Worm (Caenorhabditis elegans): ENCODE data around the gene nspc-10.

The nspc-10 gene

DNA sequence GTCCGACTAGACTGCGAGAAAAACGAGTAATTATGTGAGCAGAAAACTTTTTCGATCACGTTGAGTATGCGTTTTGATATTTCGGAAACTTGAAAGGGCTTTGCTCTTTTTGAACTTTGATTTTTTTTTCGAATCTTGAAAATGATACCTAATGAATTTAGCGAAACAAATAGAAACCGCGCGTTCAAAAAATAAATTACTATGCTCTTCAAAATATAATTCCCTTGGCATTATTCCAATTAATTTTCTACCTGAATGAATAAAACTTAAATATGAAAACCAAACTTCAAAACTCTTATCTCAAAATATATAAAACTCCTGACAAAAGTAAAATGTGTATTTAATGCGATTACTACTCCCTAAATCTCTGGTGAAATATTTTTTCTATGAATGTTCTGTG lies 28.1 kb upstream of the nspc-10 start, which contains the start of gene xtr-2:
xtr-2 (plus strand) TSS at position 301 of the 400 bp plus-strand sequence.
- TF ChIP-seq tab-1 (GFP tag; IDR thresholded peaks at IDR 0.05) (no peak), ref-1 (GFP tag; conservative IDR thresholded peaks at IDR 0.05) (no peak), cog-1 (tag; optimal IDR thresholded peaks at IDR 0.05) (no peak), ztf-29 (GFP tag; IDR thresholded peaks at IDR 0.05) (no peak), med-1 (GFP tag; optimal IDR thresholded peaks at IDR 0.05; ENCODE audit: insufficient read depth) (no peak), flt-1 (GFP tag; IDR thresholded peaks at IDR 0.05) (no peak), ztf-23 (GFP tag; IDR thresholded peaks at IDR 0.05) (no peak), klf-2 (GFP tag; conservative IDR thresholded peaks at IDR 0.05) (no peak), T22C8.4 (GFP tag; IDR thresholded peaks at IDR 0.05) (no peak)

- TF ChIP-seq flt-1 (GFP tag; IDR thresholded peaks at IDR 0.05) (no peak), cog-1 (tag; optimal IDR thresholded peaks at IDR 0.05) (no peak), med-1 (GFP tag; optimal IDR thresholded peaks at IDR 0.05; ENCODE audit: insufficient read depth) (no peak), ztf-29 (GFP tag; IDR thresholded peaks at IDR 0.05) (no peak), ztf-23 (GFP tag; IDR thresholded peaks at IDR 0.05) (no peak), T22C8.4 (GFP tag; IDR thresholded peaks at IDR 0.05) (no peak), klf-2 (GFP tag; conservative IDR thresholded peaks at IDR 0.05) (no peak), ref-1 (GFP tag; conservative IDR thresholded peaks at IDR 0.05) (no peak), tab-1 (GFP tag; IDR thresholded peaks at IDR 0.05) (no peak)
Measured at ce11 chrX:12317560-12317959, 25.8 kb upstream of the nspc-10 start.

DNA sequence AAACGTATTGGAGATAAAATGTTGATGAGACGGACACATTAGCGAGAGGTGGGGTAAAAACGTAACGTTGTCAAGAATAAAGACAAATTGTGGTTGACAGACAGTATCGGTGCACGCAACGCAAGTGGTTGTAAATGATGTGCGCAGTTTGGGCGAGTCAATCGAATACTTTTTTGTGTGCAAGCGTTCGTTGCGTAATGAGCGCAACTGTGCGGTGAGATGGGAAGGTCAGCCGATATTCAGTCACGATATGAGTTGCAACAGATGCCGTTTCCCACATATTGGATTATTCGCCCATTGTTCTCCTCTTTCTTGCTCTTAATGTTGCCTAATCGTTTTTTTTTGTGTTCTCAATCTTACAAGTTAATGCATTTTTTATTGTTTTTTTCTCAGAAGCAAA lies 22.7 kb upstream of the nspc-10 start, which contains the start of gene ceh-40:
ceh-40 (minus strand) TSS at position 41 of the 400 bp plus-strand sequence.
- TF ChIP-seq ref-1 (GFP tag; conservative IDR thresholded peaks at IDR 0.05) = no peak
- no peak for TF ChIP-seq klf-2 (GFP tag; conservative IDR thresholded peaks at IDR 0.05)
- TF ChIP-seq flt-1 (GFP tag; IDR thresholded peaks at IDR 0.05) = no peak
- no peak for TF ChIP-seq tab-1 (GFP tag; IDR thresholded peaks at IDR 0.05)
- TF ChIP-seq ztf-23 (GFP tag; IDR thresholded peaks at IDR 0.05) = no peak
- TF ChIP-seq cog-1 (tag; optimal IDR thresholded peaks at IDR 0.05) = no peak
- no peak for TF ChIP-seq ztf-29 (GFP tag; IDR thresholded peaks at IDR 0.05)

ce11 chrX:12321357-12321756 lies 22.1 kb upstream of the nspc-10 start, which contains the start of gene F17A2.13:
Gene F17A2.13, plus strand, starts transcription at chrX:12321657.
- TF ChIP-seq ztf-29 (GFP tag; IDR thresholded peaks at IDR 0.05) = no peak

DNA sequence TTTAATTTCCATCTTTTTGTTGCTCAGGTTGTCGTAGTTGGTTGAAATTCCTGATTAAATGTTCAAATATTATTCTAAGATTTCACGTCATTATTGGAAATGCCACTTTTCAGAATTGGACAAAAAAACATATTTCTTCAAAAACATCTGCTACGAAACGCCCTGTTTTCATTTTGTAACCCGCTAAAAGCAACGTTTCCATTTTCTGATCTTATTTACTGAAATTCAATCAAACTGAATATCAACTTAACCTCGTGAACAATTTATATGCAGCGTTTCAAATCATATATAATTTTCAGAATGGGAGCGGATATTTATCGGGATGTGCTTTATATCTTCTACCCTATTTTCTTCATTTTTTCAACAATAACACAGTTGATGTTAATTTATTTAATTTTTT lies 20.0 kb upstream of the nspc-10 start, which contains the start of gene srd-40:
srd-40 (plus strand) TSS at position 301 of the 400 bp plus-strand sequence.
- TF ChIP-seq tab-1 (GFP tag; IDR thresholded peaks at IDR 0.05) (no peak), cog-1 (tag; optimal IDR thresholded peaks at IDR 0.05) (no peak), flt-1 (GFP tag; IDR thresholded peaks at IDR 0.05) (no peak), klf-2 (GFP tag; conservative IDR thresholded peaks at IDR 0.05) (no peak), med-1 (GFP tag; optimal IDR thresholded peaks at IDR 0.05; ENCODE audit: insufficient read depth) (no peak), ztf-23 (GFP tag; IDR thresholded peaks at IDR 0.05) (no peak), ref-1 (GFP tag; conservative IDR thresholded peaks at IDR 0.05) (no peak), ztf-29 (GFP tag; IDR thresholded peaks at IDR 0.05) (no peak)

DNA sequence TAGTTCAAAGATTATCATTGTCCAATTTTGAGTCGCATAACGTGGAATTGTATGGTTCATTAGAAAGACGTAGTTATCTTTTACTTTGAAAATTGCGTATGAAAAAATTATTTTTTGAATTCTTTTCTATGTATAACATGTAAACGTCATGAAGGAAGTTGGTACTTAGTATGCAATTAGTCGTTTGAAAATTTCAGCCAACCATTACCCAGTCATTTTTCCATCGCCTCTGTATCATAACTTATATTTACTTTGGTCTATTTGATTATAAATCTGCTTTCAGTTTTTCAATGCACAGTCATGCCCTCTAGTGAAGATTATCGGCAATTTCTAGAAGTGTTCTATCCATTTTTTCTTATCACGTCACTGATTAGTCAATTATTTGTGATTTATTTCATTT lies 17.0 kb upstream of the nspc-10 start, which contains the start of gene srd-41:
srd-41 (plus strand) TSS at position 301 of the 400 bp plus-strand sequence.
- TF ChIP-seq ztf-29 (GFP tag; IDR thresholded peaks at IDR 0.05) (no peak), klf-2 (GFP tag; conservative IDR thresholded peaks at IDR 0.05) (no peak), tab-1 (GFP tag; IDR thresholded peaks at IDR 0.05) (no peak), flt-1 (GFP tag; IDR thresholded peaks at IDR 0.05) (no peak), T22C8.4 (GFP tag; IDR thresholded peaks at IDR 0.05) (no peak), cog-1 (tag; optimal IDR thresholded peaks at IDR 0.05) (no peak), ref-1 (GFP tag; conservative IDR thresholded peaks at IDR 0.05) (no peak), ztf-23 (GFP tag; IDR thresholded peaks at IDR 0.05) (no peak), med-1 (GFP tag; optimal IDR thresholded peaks at IDR 0.05; ENCODE audit: insufficient read depth) (no peak)

DNA sequence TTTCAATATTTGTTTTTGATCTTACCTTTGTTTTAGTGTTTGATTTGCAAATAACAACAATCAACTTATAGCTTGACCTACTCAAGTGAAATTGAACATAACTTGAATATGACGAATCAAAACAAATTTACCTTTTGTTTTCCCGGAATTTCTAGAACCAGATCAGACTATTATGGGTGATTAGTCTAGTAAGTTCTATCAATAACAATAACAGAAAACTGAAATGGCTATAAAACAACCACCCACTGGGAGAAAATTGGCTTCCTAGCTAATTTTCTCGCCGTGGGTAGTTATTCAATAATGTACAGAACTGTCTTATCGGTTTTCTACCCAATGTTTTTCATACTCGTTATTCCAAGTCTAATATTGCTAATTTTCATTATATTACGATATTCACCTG lies 14.7 kb upstream of the nspc-10 start, which contains the start of gene srd-45:
srd-45 (plus strand) TSS at position 301 of the 400 bp plus-strand sequence.
- TF ChIP-seq ref-1 (GFP tag; conservative IDR thresholded peaks at IDR 0.05) (no peak), klf-2 (GFP tag; conservative IDR thresholded peaks at IDR 0.05) (no peak), ztf-23 (GFP tag; IDR thresholded peaks at IDR 0.05) (no peak), T22C8.4 (GFP tag; IDR thresholded peaks at IDR 0.05) (no peak), ztf-29 (GFP tag; IDR thresholded peaks at IDR 0.05) (no peak), med-1 (GFP tag; optimal IDR thresholded peaks at IDR 0.05; ENCODE audit: insufficient read depth) (no peak), flt-1 (GFP tag; IDR thresholded peaks at IDR 0.05) (no peak), tab-1 (GFP tag; IDR thresholded peaks at IDR 0.05) (no peak), cog-1 (tag; optimal IDR thresholded peaks at IDR 0.05) (no peak)

- TF ChIP-seq ref-1 (GFP tag; conservative IDR thresholded peaks at IDR 0.05) (no peak), ztf-23 (GFP tag; IDR thresholded peaks at IDR 0.05) (no peak), T22C8.4 (GFP tag; IDR thresholded peaks at IDR 0.05) (no peak)
Measured at ce11 chrX:12331795-12332194, 11.6 kb upstream of the nspc-10 start, which contains the start of gene srd-46. Gene srd-46, plus strand, starts transcription at chrX:12332095.

DNA sequence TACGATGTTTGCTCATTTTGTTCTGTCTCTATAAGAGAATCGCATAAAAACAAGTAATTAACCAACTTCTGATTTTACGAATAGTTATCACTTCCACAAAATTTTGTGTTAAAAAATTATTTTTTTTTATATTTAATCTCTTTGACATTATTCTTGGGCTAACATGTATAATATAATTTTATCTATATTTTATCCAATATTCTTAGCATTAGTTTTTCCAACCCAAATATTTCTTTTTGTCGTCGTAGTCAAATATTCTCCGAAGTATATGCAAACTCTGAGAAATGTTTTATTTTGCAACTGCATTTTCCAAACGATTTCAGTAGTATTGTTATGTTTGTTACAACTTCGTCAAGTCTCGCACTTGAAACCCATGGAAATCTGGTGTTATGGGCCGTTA lies 9.9 kb upstream of the nspc-10 start, which contains the start of gene srd-47:
srd-47 (plus strand) TSS at position 164 of the 400 bp plus-strand sequence.
- TF ChIP-seq ztf-23 (GFP tag; IDR thresholded peaks at IDR 0.05) = no peak
- TF ChIP-seq flt-1 (GFP tag; IDR thresholded peaks at IDR 0.05) = no peak
- TF ChIP-seq tab-1 (GFP tag; IDR thresholded peaks at IDR 0.05) = no peak
- TF ChIP-seq ztf-29 (GFP tag; IDR thresholded peaks at IDR 0.05) = no peak
- no peak for TF ChIP-seq med-1 (GFP tag; optimal IDR thresholded peaks at IDR 0.05; ENCODE audit: insufficient read depth)
- TF ChIP-seq klf-2 (GFP tag; conservative IDR thresholded peaks at IDR 0.05) = no peak
- TF ChIP-seq ref-1 (GFP tag; conservative IDR thresholded peaks at IDR 0.05) = no peak

DNA sequence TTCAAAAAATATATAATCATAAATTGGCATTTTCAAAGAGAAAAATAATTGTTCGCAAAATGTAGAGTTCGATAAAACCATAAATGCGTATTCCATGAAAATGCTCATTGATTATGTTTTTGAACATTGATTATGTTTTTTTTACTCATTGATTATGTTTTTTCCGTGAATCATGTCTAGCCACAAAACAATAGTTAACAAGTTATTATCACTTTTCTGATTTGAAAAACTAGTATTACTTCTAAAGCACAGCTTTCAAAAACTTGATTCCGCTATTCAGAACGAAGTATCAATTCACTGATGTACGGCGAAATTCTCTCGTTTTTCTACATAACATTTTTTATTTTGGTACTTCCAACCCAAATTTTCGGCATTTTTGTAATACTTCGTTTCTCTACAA lies 7.6 kb upstream of the nspc-10 start, which contains the start of gene srd-48:
srd-48 (plus strand) TSS at position 301 of the 400 bp plus-strand sequence.
- TF ChIP-seq med-1 (GFP tag; optimal IDR thresholded peaks at IDR 0.05; ENCODE audit: insufficient read depth) = no peak
- TF ChIP-seq T22C8.4 (GFP tag; IDR thresholded peaks at IDR 0.05) = no peak
- no peak for TF ChIP-seq ztf-23 (GFP tag; IDR thresholded peaks at IDR 0.05)
- no peak for TF ChIP-seq cog-1 (tag; optimal IDR thresholded peaks at IDR 0.05)
- TF ChIP-seq tab-1 (GFP tag; IDR thresholded peaks at IDR 0.05) = no peak
- TF ChIP-seq ztf-29 (GFP tag; IDR thresholded peaks at IDR 0.05) = no peak
- no peak for TF ChIP-seq ref-1 (GFP tag; conservative IDR thresholded peaks at IDR 0.05)
- TF ChIP-seq klf-2 (GFP tag; conservative IDR thresholded peaks at IDR 0.05) = no peak
- no peak for TF ChIP-seq flt-1 (GFP tag; IDR thresholded peaks at IDR 0.05)

All from whole organism, midembryonic.